Fruit fly (Drosophila melanogaster) whole organism, adult: Measurements from ENCODE around the gene CG42500.

Experiments used
- CG12768 ChIP-seq: fragments of 200-800 bp; sonication (Bioruptor generic); optimal IDR thresholded peaks from 2 replicates; lab custom pipeline; 2017; ENCODE audit warnings: missing biosample characterization, missing genetic modification characterization, mild to moderate bottlenecking, moderate library complexity, missing genetic modification reagents
- CG33017 ChIP-seq: fragments of 200-800 bp; sonication (Bioruptor generic); optimal IDR thresholded peaks from 2 replicates; lab custom pipeline; 2018; ENCODE audit warnings: missing biosample characterization, mild to moderate bottlenecking, missing genetic modification characterization, moderate library complexity
- CG5204 ChIP-seq: fragments of 200-800 bp; sonication (Bioruptor generic); optimal IDR thresholded peaks from 2 replicates; lab custom pipeline; 2016; ENCODE audit warnings: missing biosample characterization, missing genetic modification characterization
- CG7101 ChIP-seq: fragments of 200-800 bp; sonication (Bioruptor generic); optimal IDR thresholded peaks from 2 replicates; lab custom pipeline; 2018; ENCODE audit warnings: missing biosample characterization, mild to moderate bottlenecking, missing genetic modification characterization, moderate library complexity
- Crg-1 ChIP-seq: fragments of 200-800 bp; sonication (Bioruptor generic); optimal IDR thresholded peaks from 2 replicates; lab custom pipeline; 2016; ENCODE audit warnings: missing biosample characterization, missing genetic modification characterization
- Hr96 ChIP-seq: fragments of 200-800 bp; sonication (Bioruptor generic); optimal IDR thresholded peaks from 2 replicates; lab custom pipeline; 2016; ENCODE audit warnings: missing biosample characterization, missing genetic modification characterization
- Mnt ChIP-seq: fragments of 200-800 bp; sonication (Bioruptor generic); optimal IDR thresholded peaks from 2 replicates; lab custom pipeline; 2016; ENCODE audit warnings: missing biosample characterization, mild to moderate bottlenecking, missing genetic modification characterization
- cic ChIP-seq: fragments of 200-800 bp; sonication (Bioruptor generic); optimal IDR thresholded peaks from 2 replicates; lab custom pipeline; 2017; ENCODE audit warnings: missing biosample characterization, mild to moderate bottlenecking, missing genetic modification characterization, moderate library complexity
- cnc ChIP-seq, 2 experiments: fragments of >200 bp; optimal IDR thresholded peaks; 2 replicates each; lab custom pipeline; 2017
- kay ChIP-seq: fragments of 200-800 bp; sonication (Bioruptor generic); peaks from one replicate; lab custom pipeline; 2016; ENCODE audit warnings: missing biosample characterization, missing genetic modification characterization, borderline replicate concordance
- ovo ChIP-seq: fragments of 200-800 bp; sonication (Bioruptor generic); optimal IDR thresholded peaks from 2 replicates; lab custom pipeline; 2016; ENCODE audit warnings: missing biosample characterization, missing genetic modification characterization
- pad ChIP-seq: fragments of 200-800 bp; sonication (Bioruptor generic); optimal IDR thresholded peaks from 3 replicates; lab custom pipeline; 2017; ENCODE audit warnings: missing biosample characterization, missing genetic modification characterization, mild to moderate bottlenecking, moderate library complexity, missing genetic modification reagents
- tj ChIP-seq: fragments of 200-800 bp; sonication (Bioruptor generic); optimal IDR thresholded peaks from 3 replicates; lab custom pipeline; 2017; ENCODE audit warnings: missing biosample characterization, mild to moderate bottlenecking, missing genetic modification characterization, moderate library complexity

dm6 chr3R:14109145-14109544 is 43.3 kb downstream of the CG42500 start, which contains the start of gene Or88a:
- TF ChIP-seq tj (GFP tag; lab: Kevin White, UChicago) (no peak), CG12768 (GFP tag; lab: Kevin White, UChicago) (no peak), ovo (GFP tag; lab: Kevin White, UChicago) (no peak), cnc (optimal IDR thresholded peaks at IDR 0.05; lab: Kevin White, UChicago) (no peak), CG5204 (no peak), cic (GFP tag; lab: Kevin White, UChicago) (no peak), Crg-1 (no peak), Hr96 (no peak), Mnt (GFP tag; lab: Kevin White, UChicago) (no peak), pad (GFP tag; lab: Kevin White, UChicago) (no peak), CG7101 (no peak), CG33017 (no peak), kay (GFP tag; lab: Kevin White, UChicago) (no peak)
